Worm (Caenorhabditis elegans) whole organism, dauer: ENCODE data around the gene rsp-5.

ENCODE experiments used
- unc-62 ChIP-seq: sonication (generic microtip); optimal IDR thresholded peaks from 2 replicates; lab custom pipeline; 2017; ENCODE audit warnings: missing biosample characterization, missing genetic modification reagents, missing genetic modification characterization

The rsp-5 gene

DNA sequence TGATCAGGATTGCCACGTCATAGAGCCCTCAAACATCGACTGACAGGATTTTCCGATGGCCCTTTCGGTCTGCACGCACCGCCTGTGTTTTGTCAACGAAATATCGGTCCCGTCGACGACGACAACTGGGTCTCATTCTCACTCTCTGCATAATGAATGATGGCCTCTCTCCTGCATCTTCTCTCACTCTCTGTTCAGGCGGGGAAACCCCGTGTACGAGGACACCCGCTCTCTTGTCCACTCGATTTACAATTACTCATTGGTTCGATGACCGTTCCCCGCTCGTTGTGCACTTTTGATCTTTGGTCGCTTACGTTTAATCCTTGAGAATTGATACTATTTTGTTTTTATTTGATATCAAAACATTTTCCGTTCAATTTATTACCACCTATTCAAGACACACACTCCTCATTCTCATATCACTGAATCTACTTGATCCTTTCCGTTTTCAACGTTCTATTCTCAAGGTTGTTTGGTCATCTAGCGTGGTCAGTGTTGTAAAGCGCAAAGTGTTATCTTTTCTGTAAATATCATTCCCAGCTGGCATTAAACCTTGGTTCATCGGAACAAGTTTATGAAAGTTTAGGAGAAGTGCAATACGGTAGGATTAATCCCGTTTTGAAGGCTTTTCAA lies 32.8 kb downstream of the rsp-5 start:
- TF ChIP-seq unc-62 (GFP tag; lab: Kevin White, UChicago), result no peak

DNA sequence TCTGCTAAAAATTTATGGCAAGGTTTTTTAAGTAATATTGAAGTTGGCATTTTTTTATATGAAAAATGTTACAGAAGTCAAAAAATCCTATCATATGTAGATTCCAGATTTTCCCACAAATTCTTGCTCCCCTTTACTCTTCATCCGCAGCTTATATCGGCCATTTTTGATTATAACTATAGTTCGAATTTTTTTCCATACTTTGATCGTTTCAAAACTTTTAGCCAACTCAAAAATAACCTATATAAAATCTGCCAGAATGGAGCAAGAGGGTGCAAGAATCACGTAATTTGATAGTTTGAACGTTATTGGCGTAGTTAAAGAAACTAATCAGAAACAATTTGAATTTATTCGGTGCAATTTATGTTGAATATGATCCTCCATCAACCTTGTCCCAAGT lies 34.0 kb downstream of the rsp-5 start:
- no peak for TF ChIP-seq unc-62 (GFP tag; lab: Kevin White, UChicago)

DNA sequence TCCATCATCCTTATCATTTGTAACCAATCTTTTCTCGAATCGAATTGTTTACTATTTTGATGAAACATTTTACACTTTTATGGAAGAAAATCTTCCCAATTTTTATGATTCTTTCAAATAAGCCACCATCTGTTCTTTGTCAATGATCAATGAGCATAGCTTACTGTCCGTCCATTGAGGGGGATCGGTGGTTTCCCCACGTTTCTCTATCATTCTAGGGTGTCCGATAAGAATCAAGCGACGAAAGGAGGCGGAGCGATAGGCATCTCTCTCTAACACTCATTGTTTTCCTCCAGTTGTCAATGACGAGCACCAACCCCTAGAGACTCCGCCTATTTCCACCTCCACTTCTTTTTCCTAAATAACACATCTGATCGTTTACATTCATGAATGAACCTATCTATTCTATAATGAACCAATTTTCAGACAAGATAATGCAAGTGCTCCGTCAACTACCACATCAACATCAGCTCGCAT lies 34.6 kb downstream of the rsp-5 start, which contains the start of gene C56E6.2:
Gene C56E6.2 (plus strand): TSS at position 427 of the 477 bp plus-strand sequence.
- no peak for TF ChIP-seq unc-62 (GFP tag; lab: Kevin White, UChicago)

DNA sequence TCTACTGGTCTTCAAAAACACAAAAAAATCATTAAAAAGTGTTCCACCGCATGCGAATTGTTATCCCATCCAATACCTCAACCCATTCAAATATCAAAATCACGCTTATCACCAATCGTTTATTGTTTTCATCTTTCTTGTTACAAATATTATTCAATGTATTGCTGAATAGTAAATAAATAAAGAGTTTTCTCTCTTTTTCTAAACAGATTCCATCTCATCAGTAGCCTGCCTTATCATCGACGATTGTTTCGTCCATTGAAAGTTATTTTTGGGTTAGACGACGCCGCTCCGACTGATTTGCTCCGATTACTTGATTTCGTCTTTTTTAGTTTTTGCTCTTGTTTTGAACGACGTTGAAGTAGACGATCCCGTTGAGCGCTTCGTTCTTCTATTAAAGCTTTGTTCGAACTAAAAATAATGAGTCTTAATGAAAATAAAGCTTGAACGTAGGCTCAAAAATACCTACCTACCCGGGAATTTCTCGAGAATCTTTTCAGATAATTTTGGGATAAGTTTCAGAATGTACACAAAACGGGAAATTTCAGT lies 36.2 kb downstream of the rsp-5 start:
- TF ChIP-seq unc-62 (GFP tag; lab: Kevin White, UChicago), result no peak

DNA sequence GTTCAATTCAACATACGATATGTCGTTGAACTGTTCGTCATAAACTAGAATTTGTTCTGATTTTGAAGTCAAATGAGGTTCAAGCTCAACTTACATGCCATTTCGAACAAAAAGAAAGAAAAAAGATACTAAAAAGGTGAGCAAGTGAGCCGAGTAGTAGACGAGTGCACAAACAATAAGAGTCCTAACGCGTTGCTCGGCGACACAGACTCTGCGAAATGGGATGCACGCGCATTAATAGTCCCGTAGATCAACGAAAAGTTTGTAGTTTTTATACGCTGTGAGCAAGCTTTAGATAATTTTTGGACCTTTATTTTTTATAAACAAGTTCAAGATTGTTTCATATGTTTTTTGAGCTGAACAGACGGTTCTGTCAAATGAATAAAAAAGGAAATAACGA lies 38.7 kb downstream of the rsp-5 start, which contains the start of gene C56E6.4:
Gene C56E6.4 (minus strand): TSS at position 101 of the 400 bp plus-strand sequence.
- TF ChIP-seq unc-62 (GFP tag; lab: Kevin White, UChicago), result no peak

DNA sequence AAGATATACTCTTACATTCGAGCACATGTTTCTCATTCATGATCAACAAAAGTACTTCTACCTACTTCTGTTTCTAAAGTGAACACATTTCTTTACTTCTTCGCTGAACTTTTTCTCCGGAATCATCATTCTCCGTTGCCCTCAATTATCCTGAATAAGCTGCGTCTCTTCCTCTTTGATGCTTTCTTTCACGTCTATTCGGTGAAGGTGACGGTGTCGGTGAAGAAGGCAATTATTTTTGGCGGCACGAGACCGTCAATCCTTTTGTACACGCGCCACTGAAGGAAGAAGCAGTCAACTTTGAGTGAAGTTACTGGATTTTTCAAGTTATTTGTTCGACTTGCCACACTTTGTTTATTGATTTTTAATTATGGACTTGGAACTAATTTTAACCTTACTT lies 41.6 kb downstream of the rsp-5 start, which contains the start of gene abch-1:
Gene abch-1 (minus strand): TSS at position 101 of the 400 bp plus-strand sequence.
- TF ChIP-seq unc-62 (GFP tag; lab: Kevin White, UChicago), result no peak

DNA sequence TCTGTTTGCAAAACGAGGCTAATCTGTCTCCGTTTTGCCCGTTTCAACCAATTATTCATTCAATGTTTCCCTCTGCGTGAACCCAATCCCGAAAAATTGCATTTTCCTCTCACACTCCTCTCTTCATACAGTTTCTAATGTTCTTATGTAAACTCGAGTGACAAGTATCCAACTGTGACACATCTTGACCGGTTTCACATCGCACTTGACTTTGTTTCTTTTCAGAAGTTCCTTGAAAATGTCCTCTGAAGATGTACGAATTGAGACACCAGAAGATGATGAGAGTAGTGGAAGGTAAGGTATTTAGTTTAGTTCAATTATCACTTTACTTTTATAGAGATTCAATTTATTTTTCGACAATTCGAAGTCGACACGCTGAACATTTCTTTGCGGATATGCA lies 42.0 kb downstream of the rsp-5 start, which contains the start of gene abcx-1:
Gene abcx-1 (plus strand): TSS at position 224 of the 400 bp plus-strand sequence.
- no peak for TF ChIP-seq unc-62 (GFP tag; lab: Kevin White, UChicago)

DNA sequence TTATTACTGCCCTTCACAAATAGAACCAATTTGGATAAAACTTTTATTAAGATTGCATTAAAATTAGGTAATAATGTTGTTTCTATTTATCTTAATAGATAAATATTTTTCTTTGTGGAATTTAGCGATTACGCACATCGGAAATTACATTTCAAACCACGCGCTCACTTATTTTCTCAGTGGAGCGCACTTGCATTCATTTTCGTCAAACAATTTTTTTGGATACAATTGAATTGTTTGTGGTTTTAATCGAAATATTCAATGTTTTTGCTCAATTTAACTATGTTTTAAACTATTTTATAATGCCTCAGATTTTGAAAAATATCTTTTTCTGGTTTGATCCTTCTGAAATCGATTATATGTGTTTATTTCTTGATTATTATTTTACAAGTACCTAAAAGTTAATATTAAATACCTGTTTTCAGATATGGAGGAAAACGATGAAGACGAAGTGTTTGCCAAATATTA lies 46.0 kb downstream of the rsp-5 start, which contains the start of gene utp-20:
Gene utp-20 (plus strand): TSS at position 418 of the 468 bp plus-strand sequence.
- no peak for TF ChIP-seq unc-62 (GFP tag; lab: Kevin White, UChicago)
